Fruit fly (Drosophila melanogaster): ENCODE data around the gene trc.

The trc gene

dm6 chr3L:19857923-19858490 lies 23.9 kb upstream of the trc start:
- TF ChIP-seq usp (GFP tag; optimal IDR thresholded peaks at IDR 0.05) = no peak
- TF ChIP-seq CG32264 (GFP tag; optimal IDR thresholded peaks at IDR 0.05) = no peak
- no peak for TF ChIP-seq fru (GFP tag; optimal IDR thresholded peaks at IDR 0.05)
- no peak for TF ChIP-seq Abd-B (GFP tag; optimal IDR thresholded peaks at IDR 0.05)
- no peak for TF ChIP-seq rgr (GFP tag; optimal IDR thresholded peaks at IDR 0.05)

dm6 chr3L:19848080-19848479 lies 14.0 kb upstream of the trc start:
- no peak for TF ChIP-seq sv (GFP tag; optimal IDR thresholded peaks at IDR 0.05)
- no peak for TF ChIP-seq Hr83 (GFP tag; optimal IDR thresholded peaks at IDR 0.05; ENCODE audit: poor library complexity, severe bottlenecking)
- TF ChIP-seq woc (GFP tag; optimal IDR thresholded peaks at IDR 0.05) = no peak
- no peak for TF ChIP-seq lola (GFP tag; optimal IDR thresholded peaks at IDR 0.05)
- no peak for TF ChIP-seq rgr (GFP tag; optimal IDR thresholded peaks at IDR 0.05)
- no peak for TF ChIP-seq dl (GFP tag; optimal IDR thresholded peaks at IDR 0.05; ENCODE audit: insufficient read depth in 1 of 2, partially characterized antibody in 2 of 2)
- no peak for TF ChIP-seq dsf (GFP tag; optimal IDR thresholded peaks at IDR 0.05; ENCODE audit: borderline replicate concordance)
- TF ChIP-seq h (GFP tag; optimal IDR thresholded peaks at IDR 0.05) = no peak
- no peak for TF ChIP-seq sage (GFP tag; optimal IDR thresholded peaks at IDR 0.05)
- TF ChIP-seq OdsH (GFP tag; optimal IDR thresholded peaks at IDR 0.05) = no peak
- no peak for TF ChIP-seq Abd-B (GFP tag; optimal IDR thresholded peaks at IDR 0.05)
- TF ChIP-seq Dfd (GFP tag; optimal IDR thresholded peaks at IDR 0.05) = no peak

dm6 chr3L:19846960-19847359 lies 12.9 kb upstream of the trc start:
- peak; percentile 88 for TF ChIP-seq Hr83 (GFP tag; optimal IDR thresholded peaks at IDR 0.05; ENCODE audit: poor library complexity, severe bottlenecking)
- TF ChIP-seq lola (GFP tag; optimal IDR thresholded peaks at IDR 0.05) = no peak
- TF ChIP-seq Myc (optimal IDR thresholded peaks at IDR 0.05) = no peak
- peak in 1 of 2 experiments; percentile 2 for TF ChIP-seq foxo (GFP tag; optimal IDR thresholded peaks at IDR 0.05)

- TF ChIP-seq Rel (GFP tag; optimal IDR thresholded peaks at IDR 0.05) (no peak), Rel (tag; optimal IDR thresholded peaks at IDR 0.05) (peak; percentile 35), Hr83 (GFP tag; optimal IDR thresholded peaks at IDR 0.05; ENCODE audit: poor library complexity, severe bottlenecking) (no peak)
Observed at dm6 chr3L:19845907-19846301, 11.8 kb upstream of the trc start.

dm6 chr3L:19845047-19845906 lies 11.2 kb upstream of the trc start, which contains the start of gene Papss:
TSS of gene Papss (plus strand) at chr3L:19845293.
- TF ChIP-seq pan (optimal IDR thresholded peaks at IDR 0.05) = no peak
- no peak for TF ChIP-seq foxo (GFP tag; optimal IDR thresholded peaks at IDR 0.05)
- TF ChIP-seq CG32264 (GFP tag; optimal IDR thresholded peaks at IDR 0.05) = no peak
- TF ChIP-seq ey (GFP tag; optimal IDR thresholded peaks at IDR 0.05) = peak; percentile 6
- no peak for TF ChIP-seq GATAd (GFP tag; optimal IDR thresholded peaks at IDR 0.05)
- no peak for TF ChIP-seq Sp1 (GFP tag; optimal IDR thresholded peaks at IDR 0.05)
- no peak for TF ChIP-seq Mio (GFP tag; optimal IDR thresholded peaks at IDR 0.05)
- TF ChIP-seq jim (GFP tag; optimal IDR thresholded peaks at IDR 0.05) = no peak
- TF ChIP-seq woc (GFP tag; optimal IDR thresholded peaks at IDR 0.05) = no peak
- no peak for TF ChIP-seq sage (GFP tag; optimal IDR thresholded peaks at IDR 0.05)
- peak; percentile 24 for TF ChIP-seq Hr83 (GFP tag; optimal IDR thresholded peaks at IDR 0.05; ENCODE audit: poor library complexity, severe bottlenecking)
- peak; percentile 8 for TF ChIP-seq psq (GFP tag; optimal IDR thresholded peaks at IDR 0.05)
- TF ChIP-seq Myc (optimal IDR thresholded peaks at IDR 0.05) = no peak

dm6 chr3L:19844507-19844906 lies 10.4 kb upstream of the trc start:
- TF ChIP-seq Hr83 (GFP tag; optimal IDR thresholded peaks at IDR 0.05; ENCODE audit: poor library complexity, severe bottlenecking) (no peak), Dfd (GFP tag; optimal IDR thresholded peaks at IDR 0.05) (peak; percentile 96), HLH106 (tag; optimal IDR thresholded peaks at IDR 0.05) (no peak), sv (GFP tag; optimal IDR thresholded peaks at IDR 0.05) (no peak), foxo (GFP tag; optimal IDR thresholded peaks at IDR 0.05) (no peak)
